Worm (Caenorhabditis elegans) whole organism, L1 larva: Measurements from ENCODE around the gene acr-8.

Experiments used
- C04F5.9 ChIP-seq: sonication (generic microtip); optimal IDR thresholded peaks from 2 replicates; lab custom pipeline; 2016; ENCODE audit warnings: missing genetic modification characterization, missing compliant biosample characterization
- C16A3.4 ChIP-seq: fragments of 150-350 bp; optimal IDR thresholded peaks from 2 replicates; lab custom pipeline; 2014; ENCODE audit warnings: missing biosample characterization, missing genetic modification characterization
- C34B4.2 ChIP-seq: sonication (generic microtip); optimal IDR thresholded peaks from 2 replicates; lab custom pipeline; 2017; ENCODE audit warnings: mild to moderate bottlenecking, missing genetic modification characterization, missing compliant biosample characterization
- aha-1 ChIP-seq: fragments of 150-350 bp; optimal IDR thresholded peaks from 2 replicates; lab custom pipeline; 2014; ENCODE audit warnings: missing biosample characterization, missing genetic modification characterization
- ama-1 ChIP-seq: fragments of 150-350 bp; optimal IDR thresholded peaks from 2 replicates; lab custom pipeline; 2014
- blmp-1 ChIP-seq: fragments of 150-350 bp; optimal IDR thresholded peaks from 2 replicates; lab custom pipeline; 2014; ENCODE audit warnings: missing biosample characterization, missing genetic modification characterization
- ceh-90 ChIP-seq: sonication (generic microtip); optimal IDR thresholded peaks from 2 replicates; lab custom pipeline; 2016; ENCODE audit warnings: missing genetic modification characterization, missing compliant biosample characterization
- ces-1 ChIP-seq: fragments of 150-350 bp; optimal IDR thresholded peaks from 2 replicates; lab custom pipeline; 2014; ENCODE audit warnings: missing biosample characterization, missing genetic modification reagents, missing genetic modification characterization
- dpl-1 ChIP-seq, 3 experiments: fragments of 150-350 bp in 2 of 3; sonication (generic microtip) in 1 of 3; optimal IDR thresholded peaks; 2 replicates each; lab custom pipeline; 2014 to 2017; ENCODE audit warnings: missing biosample characterization in 3 of 3, missing genetic modification characterization in 3 of 3, missing genetic modification reagents in 3 of 3
- dsc-1 ChIP-seq: sonication (generic microtip); optimal IDR thresholded peaks from 2 replicates; lab custom pipeline; 2016; ENCODE audit warnings: mild to moderate bottlenecking, missing genetic modification characterization, missing compliant biosample characterization
- elt-2 ChIP-seq: sonication (generic microtip); optimal IDR thresholded peaks from 2 replicates; lab custom pipeline; 2016; ENCODE audit warnings: missing genetic modification characterization, mild to moderate bottlenecking, inconsistent platforms, missing compliant biosample characterization, missing genetic modification reagents
- elt-3 ChIP-seq, 6 experiments: fragments of 150-350 bp in 1 of 6; sonication (generic microtip); optimal IDR thresholded peaks; 2 replicates each; lab custom pipeline; 2017 to 2018; ENCODE audit warnings: missing biosample characterization in 6 of 6, missing genetic modification characterization in 6 of 6, inconsistent platforms in 1 of 6
- ets-5 ChIP-seq: fragments of 200-800 bp; sonication (Bioruptor generic); IDR thresholded peaks from 2 replicates; pipeline ENCODE4 v1.3.6; 2022; ENCODE audit warnings: missing genetic modification characterization, missing compliant biosample characterization
- hpl-2 ChIP-seq: fragments of 150-350 bp; optimal IDR thresholded peaks from 2 replicates; lab custom pipeline; 2014; ENCODE audit warnings: missing biosample characterization, missing genetic modification reagents, missing genetic modification characterization
- isw-1 ChIP-seq: fragments of 200-800 bp; sonication (Bioruptor generic); IDR thresholded peaks from 2 replicates; pipeline ENCODE4 v1.3.6; 2022; ENCODE audit warnings: missing genetic modification characterization, missing compliant biosample characterization
- jun-1 ChIP-seq: fragments of 150-350 bp; optimal IDR thresholded peaks from 2 replicates; lab custom pipeline; 2014; ENCODE audit warnings: missing biosample characterization, missing genetic modification reagents, missing genetic modification characterization
- lin-14 ChIP-seq: fragments of 200-800 bp; sonication (Bioruptor generic); optimal IDR thresholded peaks from 2 replicates; lab custom pipeline; 2018; ENCODE audit warnings: mild to moderate bottlenecking, missing genetic modification characterization, moderate library complexity, missing compliant biosample characterization
- lin-15B ChIP-seq: fragments of 150-350 bp; sonication (generic microtip); optimal IDR thresholded peaks from 3 replicates; lab custom pipeline; 2014; ENCODE audit warnings: missing biosample characterization, missing genetic modification characterization
- lin-35 ChIP-seq, 2 experiments: fragments of 150-350 bp; optimal IDR thresholded peaks; 2 replicates each; lab custom pipeline; 2014; ENCODE audit warnings: missing biosample characterization in 2 of 2, missing genetic modification characterization in 2 of 2, missing genetic modification reagents in 2 of 2
- lin-39 ChIP-seq: fragments of 150-350 bp; optimal IDR thresholded peaks from 2 replicates; lab custom pipeline; 2014; ENCODE audit warnings: missing biosample characterization, missing genetic modification reagents, missing genetic modification characterization
- lsy-2 ChIP-seq, 2 experiments: fragments of 150-350 bp; optimal IDR thresholded peaks; 2 replicates each; lab custom pipeline; 2014; ENCODE audit warnings: missing biosample characterization in 2 of 2, missing genetic modification characterization in 2 of 2
- mab-9 ChIP-seq: fragments of 200-800 bp; sonication (Bioruptor generic); IDR thresholded peaks from 2 replicates; pipeline ENCODE4 v1.3.6; 2022; ENCODE audit warnings: missing genetic modification reagents, missing genetic modification characterization, missing compliant biosample characterization
- mdl-1 ChIP-seq, 2 experiments: fragments of 150-350 bp; optimal IDR thresholded peaks; 2 replicates each; lab custom pipeline; 2014 to 2017; ENCODE audit warnings: missing biosample characterization in 2 of 2, missing genetic modification characterization in 2 of 2, inconsistent platforms in 1 of 2
- mep-1 ChIP-seq: fragments of 150-350 bp; optimal IDR thresholded peaks from 2 replicates; lab custom pipeline; 2014; ENCODE audit warnings: missing biosample characterization, missing genetic modification characterization
- nhr-11 ChIP-seq: fragments of 150-350 bp; optimal IDR thresholded peaks from 2 replicates; lab custom pipeline; 2014; ENCODE audit warnings: missing biosample characterization, missing genetic modification characterization
- nhr-12 ChIP-seq: sonication (generic microtip); optimal IDR thresholded peaks from 2 replicates; lab custom pipeline; 2017; ENCODE audit warnings: missing biosample characterization, missing genetic modification characterization
- nhr-20 ChIP-seq: sonication (generic microtip); optimal IDR thresholded peaks from 2 replicates; lab custom pipeline; 2016; ENCODE audit warnings: mild to moderate bottlenecking, missing genetic modification characterization, missing compliant biosample characterization
- nhr-76 ChIP-seq: sonication (generic microtip); optimal IDR thresholded peaks from 2 replicates; lab custom pipeline; 2017; ENCODE audit warnings: missing biosample characterization, missing genetic modification characterization
- nhr-85 ChIP-seq: sonication (generic microtip); peaks from one replicate; lab custom pipeline; 2016; ENCODE audit warnings: missing genetic modification characterization, inconsistent platforms, missing compliant biosample characterization
- pqm-1 ChIP-seq: sonication (generic microtip); optimal IDR thresholded peaks from 3 replicates; lab custom pipeline; 2017; ENCODE audit warnings: missing biosample characterization, missing genetic modification characterization
- skn-1 ChIP-seq: fragments of 150-350 bp; optimal IDR thresholded peaks from 2 replicates; lab custom pipeline; 2014; ENCODE audit warnings: missing biosample characterization, missing genetic modification characterization
- snpc-4 ChIP-seq: fragments of 150-350 bp; optimal IDR thresholded peaks from 2 replicates; lab custom pipeline; 2014; ENCODE audit warnings: missing biosample characterization, missing genetic modification characterization
- snu-23 ChIP-seq: sonication (generic microtip); optimal IDR thresholded peaks from 2 replicates; lab custom pipeline; 2016; ENCODE audit warnings: missing genetic modification characterization, missing compliant biosample characterization
- sox-4 ChIP-seq: sonication (generic microtip); optimal IDR thresholded peaks from 2 replicates; lab custom pipeline; 2016; ENCODE audit warnings: missing genetic modification characterization, missing compliant biosample characterization
- sptf-1 ChIP-seq: fragments of 150-350 bp; optimal IDR thresholded peaks from 2 replicates; lab custom pipeline; 2014; ENCODE audit warnings: missing biosample characterization, missing genetic modification characterization
- sup-37 ChIP-seq: fragments of 200-800 bp; sonication (Bioruptor generic); optimal IDR thresholded peaks from 2 replicates; lab custom pipeline; 2018; ENCODE audit warnings: mild to moderate bottlenecking, missing genetic modification characterization, missing compliant biosample characterization
- tbx-2 ChIP-seq: sonication (generic microtip); optimal IDR thresholded peaks from 2 replicates; lab custom pipeline; 2016; ENCODE audit warnings: missing genetic modification characterization, missing compliant biosample characterization
- unc-30 ChIP-seq: sonication (generic microtip); optimal IDR thresholded peaks from 2 replicates; lab custom pipeline; 2017; ENCODE audit warnings: missing biosample characterization, missing genetic modification characterization
- unc-62 ChIP-seq: fragments of 150-350 bp; optimal IDR thresholded peaks from 2 replicates; lab custom pipeline; 2014; ENCODE audit warnings: missing biosample characterization, missing genetic modification reagents, missing genetic modification characterization
- unc-98 ChIP-seq: fragments of 200-800 bp; sonication (Bioruptor generic); IDR thresholded peaks from 2 replicates; pipeline ENCODE4 v1.3.6; 2022; ENCODE audit warnings: missing genetic modification characterization, missing compliant biosample characterization
- vab-15 ChIP-seq: sonication (generic microtip); optimal IDR thresholded peaks from 2 replicates; lab custom pipeline; 2017; ENCODE audit warnings: missing genotype, mild to moderate bottlenecking, missing genetic modification characterization, missing compliant biosample characterization
- xbp-1 ChIP-seq: sonication (generic microtip); optimal IDR thresholded peaks from 2 replicates; lab custom pipeline; 2016; ENCODE audit warnings: missing genetic modification characterization, missing compliant biosample characterization
- zip-4 ChIP-seq: fragments of 200-800 bp; sonication (Bioruptor generic); optimal IDR thresholded peaks from 2 replicates; lab custom pipeline; 2018; ENCODE audit warnings: mild to moderate bottlenecking, missing genetic modification characterization, moderate library complexity, missing compliant biosample characterization
- ztf-4 ChIP-seq: fragments of 150-350 bp; optimal IDR thresholded peaks from 2 replicates; lab custom pipeline; 2014; ENCODE audit warnings: missing biosample characterization, missing genetic modification characterization

Gene acr-8

DNA sequence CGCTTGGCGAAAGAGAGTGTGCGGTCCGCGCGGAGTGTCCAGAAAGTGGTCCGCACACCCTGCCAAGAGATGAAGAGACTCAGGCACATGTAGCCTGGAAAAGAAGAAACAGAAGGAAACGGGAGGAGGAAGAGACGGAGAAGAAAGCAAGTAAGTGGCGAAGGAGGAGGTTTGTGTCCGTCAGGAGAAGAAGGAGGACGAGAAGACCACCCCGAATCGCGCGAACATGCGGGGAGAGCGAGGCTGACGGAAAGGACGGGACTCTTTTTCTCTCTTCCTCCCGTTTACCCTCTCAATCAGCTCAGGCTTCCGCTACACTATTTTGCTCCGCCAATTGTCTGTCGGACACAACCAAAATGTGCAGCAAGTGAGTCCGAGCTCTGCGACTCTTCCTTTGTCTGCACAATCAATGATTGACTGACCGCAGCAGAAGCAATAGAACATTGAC lies 23.0 kb downstream of the acr-8 start (continued):
- no peak for TF ChIP-seq sup-37 (GFP tag; lab: Kevin White, UChicago)
- TF ChIP-seq C34B4.2 = no peak
- TF ChIP-seq nhr-12 (tag; lab: Kevin White, UChicago) = peak; percentile 15
- TF ChIP-seq elt-3 (tag; optimal IDR thresholded peaks at IDR 0.05; lab: Kevin White, UChicago) = no peak
- TF ChIP-seq ama-1 (lab: Kevin White, UChicago) = no peak
- peak; percentile 55 for TF ChIP-seq mab-9 (GFP tag; lab: Robert Waterston, UW)
- peak; percentile 56 for TF ChIP-seq dsc-1 (tag; lab: Kevin White, UChicago)
- TF ChIP-seq nhr-76 (tag; lab: Kevin White, UChicago) = no peak
- TF ChIP-seq lin-14 = peak; percentile 97
- no peak for TF ChIP-seq unc-98
- peak in 1 of 2 experiments; percentile 34 for TF ChIP-seq mdl-1 (tag; optimal IDR thresholded peaks at IDR 0.05; lab: Kevin White, UChicago)
- TF ChIP-seq skn-1 (tag; lab: Kevin White, UChicago) = peak; percentile 23
- TF ChIP-seq unc-30 (tag; lab: Kevin White, UChicago) = no peak
- TF ChIP-seq C04F5.9 = no peak
- peak; percentile 35 for TF ChIP-seq ztf-4 (tag; lab: Kevin White, UChicago)
- TF ChIP-seq vab-15 = no peak
- TF ChIP-seq ceh-90 (tag; lab: Kevin White, UChicago) = no peak
- peak; percentile 61 for TF ChIP-seq blmp-1
- no peak for TF ChIP-seq snpc-4
- peak; percentile 51 for TF ChIP-seq C16A3.4 (tag; lab: Kevin White, UChicago)
- no peak for TF ChIP-seq sox-4
- TF ChIP-seq unc-62 = no peak
- TF ChIP-seq hpl-2 (GFP tag; lab: Kevin White, UChicago) = no peak
- TF ChIP-seq ets-5 = no peak
- TF ChIP-seq zip-4 (GFP tag; lab: Kevin White, UChicago) = no peak
- TF ChIP-seq aha-1 = no peak
- peak; percentile 73 for TF ChIP-seq tbx-2
- no peak for TF ChIP-seq lin-15B (tag; lab: Kevin White, UChicago)
- peak; percentile 45 for TF ChIP-seq jun-1 (tag; lab: Kevin White, UChicago)
- peak; percentile 36 to 68 for TF ChIP-seq lsy-2 (tag; optimal IDR thresholded peaks at IDR 0.05; lab: Kevin White, UChicago)
- peak; percentile 41 for TF ChIP-seq ces-1 (GFP tag; lab: Kevin White, UChicago)
- peak; percentile 64 for TF ChIP-seq isw-1
- no peak for TF ChIP-seq sptf-1 (tag; lab: Kevin White, UChicago)

DNA sequence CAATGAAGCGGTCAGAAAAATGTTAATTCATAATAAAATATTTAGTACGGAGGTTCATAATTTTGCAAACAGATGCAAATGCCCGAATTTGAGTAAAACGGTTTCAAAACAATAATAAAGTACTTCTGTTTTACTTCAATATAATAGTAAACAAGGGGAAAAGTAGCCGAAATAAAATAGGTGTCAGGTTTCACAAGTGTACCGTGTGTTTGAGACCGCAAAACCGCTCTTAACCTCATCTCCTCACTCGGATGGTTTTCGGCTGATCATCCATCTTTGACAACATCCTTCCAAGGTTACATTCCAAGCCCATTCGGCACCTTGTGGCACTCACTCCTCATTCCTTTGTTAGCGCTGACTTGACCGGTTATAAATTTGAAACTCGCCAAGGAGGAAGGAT lies 24.9 kb downstream of the acr-8 start:
- TF ChIP-seq lin-14 (peak; percentile 49), nhr-85 (tag; lab: Kevin White, UChicago) (peak; percentile 76), xbp-1 (tag; lab: Kevin White, UChicago) (no peak), lin-39 (tag; lab: Kevin White, UChicago) (no peak), snu-23 (GFP tag; lab: Kevin White, UChicago) (peak; percentile 12), mep-1 (tag; lab: Kevin White, UChicago) (peak; percentile 24), dpl-1 (GFP tag; optimal IDR thresholded peaks at IDR 0.05; lab: Kevin White, UChicago) (no peak)

DNA sequence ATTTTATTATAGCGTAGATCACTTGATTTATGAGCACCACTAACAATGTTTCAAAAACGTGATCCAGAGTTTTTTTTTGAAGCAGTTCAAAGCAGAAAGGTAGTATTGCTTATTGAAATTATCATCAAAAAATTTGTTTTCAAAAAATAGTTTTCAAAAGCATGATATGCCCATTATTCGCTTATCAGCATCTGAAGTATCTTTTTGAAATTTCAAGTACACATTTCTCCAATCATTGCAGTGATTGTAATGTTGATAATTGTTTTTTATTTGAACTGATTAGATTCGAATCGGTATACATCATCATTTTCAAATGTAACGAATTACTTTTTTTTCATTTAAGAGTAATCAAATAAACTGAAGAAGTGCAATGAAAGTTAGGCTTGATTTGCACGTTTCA lies 28.3 kb downstream of the acr-8 start:
- no peak for TF ChIP-seq nhr-11 (tag; lab: Kevin White, UChicago)
- TF ChIP-seq pqm-1 (tag; lab: Kevin White, UChicago) = no peak
- no peak for TF ChIP-seq unc-30 (tag; lab: Kevin White, UChicago)
- no peak for TF ChIP-seq sox-4
- no peak for TF ChIP-seq lsy-2 (tag; optimal IDR thresholded peaks at IDR 0.05; lab: Kevin White, UChicago)
- TF ChIP-seq elt-2 (tag; lab: Kevin White, UChicago) = peak; percentile 46
- no peak for TF ChIP-seq lin-35 (GFP tag; optimal IDR thresholded peaks at IDR 0.05; lab: Kevin White, UChicago)
- TF ChIP-seq nhr-20 = no peak
